Fruit fly (Drosophila melanogaster): ENCODE data around the gene CG4854.
A peak's percentile ranks its signal among the peaks of the same experiment; 100 is the strongest.

The CG4854 gene

dm6 chr3R:20027841-20028240, at the start of gene CG4854, which contains the start of gene CG4424:
CG4854 (plus strand) TSS chr3R:20028058.
CG4424 (minus strand) TSS chr3R:20028040.
- TF ChIP-seq spab (GFP tag; optimal IDR thresholded peaks at IDR 0.05) (no peak), fkh (GFP tag; optimal IDR thresholded peaks at IDR 0.05) (peak; percentile 97), dsx (GFP tag; optimal IDR thresholded peaks at IDR 0.05; ENCODE audit: poor library complexity, severe bottlenecking) (no peak)

dm6 chr3R:19985376-19985775, 42.5 kb upstream of the CG4854 start:
- TF ChIP-seq CG8319 (GFP tag; optimal IDR thresholded peaks at IDR 0.05) = no peak
- no peak for TF ChIP-seq Sox102F (GFP tag; optimal IDR thresholded peaks at IDR 0.05)
- TF ChIP-seq CG11762 (GFP tag; optimal IDR thresholded peaks at IDR 0.05; ENCODE audit: insufficient read depth) = no peak

- TF ChIP-seq Sox15 (GFP tag; optimal IDR thresholded peaks at IDR 0.05) (no peak), CG9139 (GFP tag; optimal IDR thresholded peaks at IDR 0.05) (no peak), topi (GFP tag; optimal IDR thresholded peaks at IDR 0.05) (no peak), vri (GFP tag; optimal IDR thresholded peaks at IDR 0.05) (no peak), fkh (GFP tag; optimal IDR thresholded peaks at IDR 0.05) (peak; percentile 54), CG16779 (tag; optimal IDR thresholded peaks at IDR 0.05) (no peak)
Observed at dm6 chr3R:19995408-19995807, 32.5 kb upstream of the CG4854 start.

dm6 chr3R:19996433-19996832, 31.4 kb upstream of the CG4854 start:
- TF ChIP-seq vri (GFP tag; optimal IDR thresholded peaks at IDR 0.05) = no peak
- peak; percentile 37 for TF ChIP-seq OdsH (GFP tag; optimal IDR thresholded peaks at IDR 0.05)
- peak in 1 of 2 experiments; percentile 68 for TF ChIP-seq salr (GFP tag; optimal IDR thresholded peaks at IDR 0.05)
- no peak for TF ChIP-seq CG8319 (GFP tag; optimal IDR thresholded peaks at IDR 0.05)
- TF ChIP-seq spab (GFP tag; optimal IDR thresholded peaks at IDR 0.05) = peak; percentile 9
- TF ChIP-seq esn (GFP tag; optimal IDR thresholded peaks at IDR 0.05) = no peak
- peak; percentile 44 for TF ChIP-seq Lpt (GFP tag; optimal IDR thresholded peaks at IDR 0.05)
- TF ChIP-seq topi (GFP tag; optimal IDR thresholded peaks at IDR 0.05) = no peak
- TF ChIP-seq CG15336 (GFP tag; IDR thresholded peaks at IDR 0.05) = no peak; the same call in 1 of the 2 replicates
- TF ChIP-seq CG34406 (GFP tag; optimal IDR thresholded peaks at IDR 0.05) = no peak
- 0 out of 3 replicates have a peak, but pooled peaks have one; percentile 21 for TF ChIP-seq eg (GFP tag; IDR thresholded peaks at IDR 0.05)
- peak; percentile 7 for TF ChIP-seq dac (GFP tag; optimal IDR thresholded peaks at IDR 0.05)
- TF ChIP-seq Blimp-1 (GFP tag; optimal IDR thresholded peaks at IDR 0.05) = no peak
- peak; percentile 13 for TF ChIP-seq CG6276 (GFP tag; optimal IDR thresholded peaks at IDR 0.05)
- peak; percentile 35 for TF ChIP-seq acj6 (GFP tag; optimal IDR thresholded peaks at IDR 0.05)
- peak; percentile 65 for TF ChIP-seq CG4318 (GFP tag; optimal IDR thresholded peaks at IDR 0.05)
- TF ChIP-seq CG6792 (GFP tag; optimal IDR thresholded peaks at IDR 0.05) = peak; percentile 12
- no peak for TF ChIP-seq CG31627 (GFP tag; optimal IDR thresholded peaks at IDR 0.05)
- TF ChIP-seq svp (GFP tag) = peak; percentile 17
- TF ChIP-seq CG3032 (tag; optimal IDR thresholded peaks at IDR 0.05) = no peak
- no peak for TF ChIP-seq Smox (GFP tag; optimal IDR thresholded peaks at IDR 0.05)
- TF ChIP-seq Eip78C (GFP tag) = peak; percentile 84
- no peak for TF ChIP-seq CG11762 (GFP tag; optimal IDR thresholded peaks at IDR 0.05; ENCODE audit: insufficient read depth)
- peak; percentile 12 for TF ChIP-seq Eip75B (GFP tag; optimal IDR thresholded peaks at IDR 0.05)
- TF ChIP-seq Ets21C (GFP tag; optimal IDR thresholded peaks at IDR 0.05) = no peak
- TF ChIP-seq Hr39 (GFP tag; optimal IDR thresholded peaks at IDR 0.05) = no peak
- no peak for TF ChIP-seq CG6808 (GFP tag; optimal IDR thresholded peaks at IDR 0.05)
- TF ChIP-seq net (GFP tag; optimal IDR thresholded peaks at IDR 0.05) = peak; percentile 30
- TF ChIP-seq ss (GFP tag; optimal IDR thresholded peaks at IDR 0.05) = no peak
- no peak for TF ChIP-seq fd59A (GFP tag; optimal IDR thresholded peaks at IDR 0.05)
- peak; percentile 60 for TF ChIP-seq pdm3 (GFP tag; optimal IDR thresholded peaks at IDR 0.05)
- no peak for TF ChIP-seq fkh (GFP tag; optimal IDR thresholded peaks at IDR 0.05)
- no peak for TF ChIP-seq Gug (GFP tag; IDR thresholded peaks at IDR 0.05)
- no peak for TF ChIP-seq fd85E (GFP tag; optimal IDR thresholded peaks at IDR 0.05)
- TF ChIP-seq CG8119 (GFP tag; IDR thresholded peaks at IDR 0.05) = peak; percentile 53; the same call in 2 of the 3 replicates
- TF ChIP-seq dsx (GFP tag; optimal IDR thresholded peaks at IDR 0.05; ENCODE audit: poor library complexity, severe bottlenecking) = no peak
- no peak for TF ChIP-seq CG6163 (GFP tag; IDR thresholded peaks at IDR 0.05)
- peak; percentile 48 for TF ChIP-seq achi (GFP tag; optimal IDR thresholded peaks at IDR 0.05)
- TF ChIP-seq CG16779 (tag; optimal IDR thresholded peaks at IDR 0.05) = no peak
- TF ChIP-seq CG6854 (GFP tag; optimal IDR thresholded peaks at IDR 0.05) = no peak
- TF ChIP-seq CG9139 (GFP tag; optimal IDR thresholded peaks at IDR 0.05) = no peak
- peak; percentile 42 for TF ChIP-seq CG10631 (GFP tag; optimal IDR thresholded peaks at IDR 0.05)
- no peak for TF ChIP-seq Sox15 (GFP tag; optimal IDR thresholded peaks at IDR 0.05)

Measured in whole organism, prepupa.